Fruit fly (Drosophila melanogaster) whole organism, embryonic: ENCODE data around the gene Cyp4ac1.

ENCODE experiments used
- ATbp ChIP-seq: fragments of 200-800 bp; sonication (Bioruptor generic); optimal IDR thresholded peaks from 2 replicates; lab custom pipeline; 2017; ENCODE audit warnings: missing biosample characterization, mild to moderate bottlenecking, missing genetic modification characterization, missing genetic modification reagents
- Aef1 ChIP-seq: fragments of 200-800 bp; sonication (Bioruptor generic); IDR thresholded peaks from 3 replicates; pipeline ENCODE4 v1.3.6; 2022; ENCODE audit warnings: missing biosample characterization, missing genetic modification characterization
- C15 ChIP-seq: fragments of 200-800 bp; sonication (Bioruptor generic); IDR thresholded peaks from 3 replicates; pipeline ENCODE4 v1.3.6; 2022; ENCODE audit warnings: missing biosample characterization, missing genetic modification characterization
- CG10366 ChIP-seq: fragments of 200-800 bp; sonication (Bioruptor generic); IDR thresholded peaks from 2 replicates; pipeline ENCODE4 v1.3.6; 2022; ENCODE audit warnings: missing biosample characterization, missing genetic modification characterization
- CG10543 ChIP-seq: fragments of 200-800 bp; sonication (Bioruptor generic); optimal IDR thresholded peaks from 3 replicates; lab custom pipeline; 2017; ENCODE audit warnings: missing biosample characterization, mild to moderate bottlenecking, missing genetic modification characterization, moderate library complexity
- CG11456 ChIP-seq: fragments of 200-800 bp; sonication (Bioruptor generic); IDR thresholded peaks from 3 replicates; pipeline ENCODE4 v1.3.6; 2022; ENCODE audit warnings: missing biosample characterization, missing genetic modification characterization
- CG12299 ChIP-seq: fragments of 200-800 bp; sonication (Bioruptor generic); optimal IDR thresholded peaks from 2 replicates; lab custom pipeline; 2018; ENCODE audit warnings: missing biosample characterization, mild to moderate bottlenecking, missing genetic modification characterization
- CG13123 ChIP-seq: fragments of 200-800 bp; sonication (Bioruptor generic); optimal IDR thresholded peaks from 2 replicates; lab custom pipeline; 2016; ENCODE audit warnings: missing biosample characterization, missing genetic modification characterization
- CG13624 ChIP-seq: fragments of 200-800 bp; sonication (Bioruptor generic); optimal IDR thresholded peaks from 2 replicates; lab custom pipeline; 2016; ENCODE audit warnings: missing biosample characterization, missing genetic modification characterization
- CG14710 ChIP-seq: fragments of 200-800 bp; sonication (Bioruptor generic); optimal IDR thresholded peaks from 3 replicates; lab custom pipeline; 2019; ENCODE audit warnings: missing biosample characterization, mild to moderate bottlenecking, missing genetic modification characterization, moderate library complexity
- CG15269 ChIP-seq: fragments of 200-800 bp; sonication (Bioruptor generic); optimal IDR thresholded peaks from 2 replicates; lab custom pipeline; 2018; ENCODE audit warnings: missing biosample characterization, mild to moderate bottlenecking, missing genetic modification characterization, moderate library complexity
- CG15514 ChIP-seq: fragments of 200-800 bp; sonication (Bioruptor generic); optimal IDR thresholded peaks from 3 replicates; lab custom pipeline; 2017; ENCODE audit warnings: missing biosample characterization, missing genetic modification characterization, mild to moderate bottlenecking, moderate library complexity, missing genetic modification reagents
- CG1602 ChIP-seq: fragments of 200-800 bp; sonication (Bioruptor generic); optimal IDR thresholded peaks from 3 replicates; lab custom pipeline; 2016; ENCODE audit warnings: missing biosample characterization, missing genetic modification characterization
- CG17328 ChIP-seq: fragments of 200-800 bp; sonication (Bioruptor generic); IDR thresholded peaks from 2 replicates; pipeline ENCODE4 v1.3.6; 2022; ENCODE audit warnings: missing biosample characterization, missing genetic modification characterization
- CG17359 ChIP-seq: fragments of 200-800 bp; sonication (Bioruptor generic); optimal IDR thresholded peaks from 3 replicates; lab custom pipeline; 2018; ENCODE audit warnings: missing biosample characterization, mild to moderate bottlenecking, missing genetic modification characterization, moderate library complexity
- CG1792 ChIP-seq: fragments of 200-800 bp; sonication (Bioruptor generic); optimal IDR thresholded peaks from 2 replicates; lab custom pipeline; 2016; ENCODE audit warnings: missing biosample characterization, missing genetic modification characterization
- CG33557 ChIP-seq: fragments of 200-800 bp; sonication (Bioruptor generic); optimal IDR thresholded peaks from 2 replicates; lab custom pipeline; 2019; ENCODE audit warnings: missing biosample characterization, mild to moderate bottlenecking, missing genetic modification characterization, moderate library complexity
- CG34422 ChIP-seq: fragments of 200-800 bp; sonication (Bioruptor generic); IDR thresholded peaks from 3 replicates; pipeline ENCODE4 v1.3.6; 2022; ENCODE audit warnings: missing biosample characterization, missing genetic modification characterization
- CG3838 ChIP-seq: fragments of 200-800 bp; sonication (Bioruptor generic); optimal IDR thresholded peaks from 3 replicates; lab custom pipeline; 2016; ENCODE audit warnings: missing biosample characterization, missing genetic modification characterization
- CG5180 ChIP-seq: fragments of 200-800 bp; sonication (Bioruptor generic); optimal IDR thresholded peaks from 3 replicates; lab custom pipeline; 2017; ENCODE audit warnings: missing biosample characterization, missing genetic modification characterization, mild to moderate bottlenecking, moderate library complexity, missing genetic modification reagents
- CG6272 ChIP-seq: fragments of 200-800 bp; sonication (Bioruptor generic); IDR thresholded peaks from 2 replicates; pipeline ENCODE4 v1.3.6; 2022; ENCODE audit warnings: missing biosample characterization, missing genetic modification characterization
- CG6765 ChIP-seq: fragments of 200-800 bp; sonication (Bioruptor generic); optimal IDR thresholded peaks from 3 replicates; lab custom pipeline; 2017; ENCODE audit warnings: missing biosample characterization, mild to moderate bottlenecking, missing genetic modification characterization
- CG8089 ChIP-seq: fragments of 200-800 bp; sonication (Bioruptor generic); optimal IDR thresholded peaks from 3 replicates; lab custom pipeline; 2016; ENCODE audit warnings: missing biosample characterization, missing genetic modification characterization
- CG8281 ChIP-seq: fragments of 200-800 bp; sonication (Bioruptor generic); optimal IDR thresholded peaks from 2 replicates; lab custom pipeline; 2018; ENCODE audit warnings: missing biosample characterization, mild to moderate bottlenecking, missing genetic modification characterization, moderate library complexity
- CG8290 ChIP-seq, 3 experiments: fragments of 200-800 bp; sonication (Bioruptor generic); optimal IDR thresholded peaks; 2 replicates each; lab custom pipeline; 2016 to 2019; ENCODE audit warnings: missing biosample characterization in 3 of 3, missing genetic modification characterization in 3 of 3, mild to moderate bottlenecking in 2 of 3, moderate library complexity in 1 of 3
- CG8478 ChIP-seq: fragments of >200 bp; optimal IDR thresholded peaks from 2 replicates; lab custom pipeline; 2018
- CrebB ChIP-seq: fragments of 200-800 bp; sonication (Bioruptor generic); optimal IDR thresholded peaks from 3 replicates; lab custom pipeline; 2018; ENCODE audit warnings: missing biosample characterization, mild to moderate bottlenecking, missing genetic modification characterization
- D19B ChIP-seq: fragments of 200-800 bp; sonication (Bioruptor generic); optimal IDR thresholded peaks from 2 replicates; lab custom pipeline; 2017; ENCODE audit warnings: missing biosample characterization, mild to moderate bottlenecking, missing genetic modification characterization
- Elba2 ChIP-seq: fragments of 200-800 bp; sonication (Bioruptor generic); optimal IDR thresholded peaks from 3 replicates; lab custom pipeline; 2016; ENCODE audit warnings: missing biosample characterization, missing genetic modification characterization
- H2.0 ChIP-seq: fragments of 200-800 bp; sonication (Bioruptor generic); IDR thresholded peaks from 2 replicates; pipeline ENCODE4 v1.3.6; 2022; ENCODE audit warnings: missing biosample characterization, missing genetic modification characterization
- Hr51 ChIP-seq, 2 experiments: fragments of 200-800 bp; sonication (Bioruptor generic); optimal IDR thresholded peaks; 2 replicates in 1 of 2; 3 replicates in 1 of 2; lab custom pipeline; 2016 to 2018; ENCODE audit warnings: missing biosample characterization in 2 of 2, missing genetic modification characterization in 2 of 2, mild to moderate bottlenecking in 1 of 2, moderate library complexity in 1 of 2
- MTF-1 ChIP-seq: fragments of 200-800 bp; sonication (Bioruptor generic); optimal IDR thresholded peaks from 2 replicates; lab custom pipeline; 2018; ENCODE audit warnings: missing biosample characterization, mild to moderate bottlenecking, missing genetic modification characterization, borderline replicate concordance
- Oaz ChIP-seq: fragments of 200-800 bp; sonication (Bioruptor generic); IDR thresholded peaks from 2 replicates; pipeline ENCODE4 v1.3.6; 2022; ENCODE audit warnings: missing biosample characterization, missing genetic modification characterization
- Spps ChIP-seq: fragments of 200-800 bp; sonication (Bioruptor generic); optimal IDR thresholded peaks from 2 replicates; lab custom pipeline; 2018; ENCODE audit warnings: missing biosample characterization, mild to moderate bottlenecking, missing genetic modification characterization
- bsh ChIP-seq, 2 experiments: fragments of 200-800 bp; sonication (Bioruptor generic); optimal IDR thresholded peaks; 2 replicates each; lab custom pipeline; 2017 to 2018; ENCODE audit warnings: mild to moderate bottlenecking in 2 of 2, missing biosample characterization in 2 of 2, missing genetic modification characterization in 2 of 2, moderate library complexity in 1 of 2
- chm ChIP-seq: fragments of 200-800 bp; sonication (Bioruptor generic); IDR thresholded peaks from 2 replicates; pipeline ENCODE4 v1.3.6; 2022; ENCODE audit warnings: missing biosample characterization, missing genetic modification characterization
- ci ChIP-seq: fragments of 200-800 bp; sonication (Bioruptor generic); IDR thresholded peaks from 3 replicates; pipeline ENCODE4 v1.3.6; 2022; ENCODE audit warnings: missing biosample characterization, missing genetic modification characterization
- eve ChIP-seq, 2 experiments: fragments of >200 bp; optimal IDR thresholded peaks; 2 replicates each; lab custom pipeline; 2017; ENCODE audit warnings: missing biosample characterization in 2 of 2, missing genetic modification characterization in 2 of 2
- exex ChIP-seq: fragments of 200-800 bp; sonication (Bioruptor generic); optimal IDR thresholded peaks from 4 replicates; lab custom pipeline; 2018; ENCODE audit warnings: missing biosample characterization, mild to moderate bottlenecking, missing genetic modification characterization, moderate library complexity
- fd64A ChIP-seq: fragments of 200-800 bp; sonication (Bioruptor generic); optimal IDR thresholded peaks from 3 replicates; lab custom pipeline; 2018; ENCODE audit warnings: missing biosample characterization, mild to moderate bottlenecking, missing genetic modification characterization
- gro ChIP-seq: fragments of 200-800 bp; sonication (Bioruptor generic); optimal IDR thresholded peaks from 2 replicates; lab custom pipeline; 2016; ENCODE audit warnings: missing biosample characterization, missing genetic modification characterization
- ken ChIP-seq: fragments of 200-800 bp; sonication (Bioruptor generic); IDR thresholded peaks from 3 replicates; pipeline ENCODE4 v1.3.6; 2022; ENCODE audit warnings: missing biosample characterization, missing genetic modification characterization
- org-1 ChIP-seq: fragments of 200-800 bp; sonication (Bioruptor generic); optimal IDR thresholded peaks from 2 replicates; lab custom pipeline; 2017; ENCODE audit warnings: missing biosample characterization, missing genetic modification characterization
- prd ChIP-seq, 3 experiments: fragments of >200 bp in 2 of 3; fragments of 200-800 bp in 1 of 3; sonication (Bioruptor generic) in 1 of 3; optimal IDR thresholded peaks in 2 of 3; IDR thresholded peaks in 1 of 3; 2 replicates in 2 of 3; 3 replicates in 1 of 3; pipeline versions ENCODE4 v1.3.6 to Lab custom; 2017 to 2022; ENCODE audit warnings: missing biosample characterization in 1 of 3, missing genetic modification characterization in 1 of 3
- row ChIP-seq: fragments of 200-800 bp; sonication (Bioruptor generic); IDR thresholded peaks from 3 replicates; pipeline ENCODE4 v1.3.6; 2022; ENCODE audit warnings: missing biosample characterization, missing genetic modification characterization
- slbo ChIP-seq: fragments of 200-800 bp; sonication (Bioruptor generic); IDR thresholded peaks from 2 replicates; pipeline ENCODE4 v1.3.6; 2022; ENCODE audit warnings: missing biosample characterization, missing genetic modification characterization
- tup ChIP-seq: fragments of 200-800 bp; sonication (Bioruptor generic); optimal IDR thresholded peaks from 2 replicates; lab custom pipeline; 2016; ENCODE audit warnings: missing biosample characterization, mild to moderate bottlenecking, missing genetic modification characterization, moderate library complexity
- usp ChIP-seq: fragments of >200 bp; optimal IDR thresholded peaks from 2 replicates; lab custom pipeline; 2017; ENCODE audit warnings: missing biosample characterization, missing genetic modification characterization

Cyp4ac1 gene

dm6 chr2L:5232967-5233909, 30.6 kb upstream of the Cyp4ac1 start (continued):
- peak; percentile 23 for TF ChIP-seq ATbp (GFP tag; lab: Kevin White, UChicago)
- TF ChIP-seq CG11456 (GFP tag; lab: Robert Waterston, UW) = no peak
- no peak for TF ChIP-seq Oaz (GFP tag; lab: Robert Waterston, UW)
- no peak for TF ChIP-seq CG8089 (GFP tag; lab: Kevin White, UChicago)
- no peak for TF ChIP-seq fd64A (GFP tag; lab: Kevin White, UChicago)
- TF ChIP-seq CG10366 (GFP tag; lab: Robert Waterston, UW) = no peak
- no peak for TF ChIP-seq CG1602 (GFP tag; lab: Kevin White, UChicago)
- no peak for TF ChIP-seq slbo (GFP tag; lab: Robert Waterston, UW)
- no peak for TF ChIP-seq CG1792 (GFP tag; lab: Kevin White, UChicago)
- TF ChIP-seq CG10543 (GFP tag; lab: Kevin White, UChicago) = peak; percentile 93
- TF ChIP-seq Aef1 = no peak
- TF ChIP-seq eve (GFP tag; optimal IDR thresholded peaks at IDR 0.05; lab: Kevin White, UChicago) = peak in 1 of 2 experiments; percentile 1
- TF ChIP-seq CG8281 (tag; lab: Kevin White, UChicago) = no peak
- no peak for TF ChIP-seq prd (optimal IDR thresholded peaks at IDR 0.05; lab: Kevin White, UChicago)
- TF ChIP-seq prd (GFP tag; IDR thresholded peaks at IDR 0.05; lab: Robert Waterston, UW) = no peak
- TF ChIP-seq CG6272 = no peak
- TF ChIP-seq row (GFP tag; lab: Robert Waterston, UW) = no peak
- TF ChIP-seq MTF-1 = no peak
- no peak for TF ChIP-seq CG17359 (tag; lab: Kevin White, UChicago)
- TF ChIP-seq gro (GFP tag; lab: Kevin White, UChicago) = no peak
- no peak for TF ChIP-seq usp (GFP tag; lab: Kevin White, UChicago)
- no peak for TF ChIP-seq CG13624
- TF ChIP-seq CG15269 = peak; percentile 38
- TF ChIP-seq CG14710 (tag; lab: Kevin White, UChicago) = no peak
- TF ChIP-seq Hr51 (GFP tag; optimal IDR thresholded peaks at IDR 0.05; lab: Kevin White, UChicago) = no peak
- TF ChIP-seq CG5180 (GFP tag; lab: Kevin White, UChicago) = peak; percentile 44
- TF ChIP-seq Elba2 (GFP tag; lab: Kevin White, UChicago) = no peak
- no peak for TF ChIP-seq CrebB
- no peak for TF ChIP-seq ken (GFP tag; lab: Robert Waterston, UW)
- no peak for TF ChIP-seq CG8478
- no peak for TF ChIP-seq CG3838
- TF ChIP-seq exex (tag; lab: Kevin White, UChicago) = peak; percentile 92
- TF ChIP-seq CG6765 = no peak
- TF ChIP-seq org-1 (GFP tag; lab: Kevin White, UChicago) = no peak
- TF ChIP-seq CG15514 (GFP tag; lab: Kevin White, UChicago) = peak; percentile 2
- 0 out of 2 replicates have a peak, but pooled peaks have one; percentile 5 for TF ChIP-seq H2.0
- no peak for TF ChIP-seq CG17328 (GFP tag; lab: Robert Waterston, UW)
- no peak for TF ChIP-seq CG33557 (GFP tag; lab: Kevin White, UChicago)
- 0 out of 3 replicates have a peak, but pooled peaks have one; percentile 21 for TF ChIP-seq ci (GFP tag; lab: Robert Waterston, UW)
- no peak for TF ChIP-seq tup (GFP tag; lab: Kevin White, UChicago)
- peak; percentile 54 for TF ChIP-seq chm (GFP tag; lab: Robert Waterston, UW)
- no peak for TF ChIP-seq CG13123 (GFP tag; lab: Kevin White, UChicago)
- no peak for TF ChIP-seq D19B (GFP tag; lab: Kevin White, UChicago)
- TF ChIP-seq CG12299 (tag; lab: Kevin White, UChicago) = no peak
- no peak for TF ChIP-seq C15 (GFP tag; lab: Robert Waterston, UW)
- no peak for TF ChIP-seq CG34422 (GFP tag; lab: Robert Waterston, UW)
- TF ChIP-seq bsh (GFP tag; optimal IDR thresholded peaks at IDR 0.05; lab: Kevin White, UChicago) = no peak
- TF ChIP-seq CG8290 (GFP tag; optimal IDR thresholded peaks at IDR 0.05; lab: Kevin White, UChicago) = no peak
- TF ChIP-seq CG8290 (tag; optimal IDR thresholded peaks at IDR 0.05; lab: Kevin White, UChicago) = peak in 1 of 2 experiments; percentile 59
- no peak for TF ChIP-seq Spps (tag; lab: Kevin White, UChicago)
